Worm (Caenorhabditis elegans) whole organism, L3 larva: ENCODE results near the gene F07G11.3.

Experiments used
- R02D3.7 ChIP-seq: fragments of 150-350 bp; optimal IDR thresholded peaks from 2 replicates; lab custom pipeline; 2014; ENCODE audit warnings: missing biosample characterization, missing genetic modification characterization
- ZK546.5 ChIP-seq: sonication (generic microtip); optimal IDR thresholded peaks from 2 replicates; lab custom pipeline; 2017; ENCODE audit warnings: missing biosample characterization, missing genetic modification characterization
- aly-2 ChIP-seq: fragments of 150-350 bp; optimal IDR thresholded peaks from 2 replicates; lab custom pipeline; 2014; ENCODE audit warnings: missing biosample characterization, missing genetic modification characterization
- ama-1 ChIP-seq: fragments of 150-350 bp; optimal IDR thresholded peaks from 2 replicates; lab custom pipeline; 2018
- ceh-16 ChIP-seq: sonication (generic microtip); optimal IDR thresholded peaks from 2 replicates; lab custom pipeline; 2017; ENCODE audit warnings: missing biosample characterization, missing genetic modification characterization
- ceh-28 ChIP-seq: fragments of 150-350 bp; optimal IDR thresholded peaks from 2 replicates; lab custom pipeline; 2014; ENCODE audit warnings: missing biosample characterization, missing genetic modification reagents, missing genetic modification characterization
- daf-12 ChIP-seq: fragments of 150-350 bp; optimal IDR thresholded peaks from 2 replicates; lab custom pipeline; 2014; ENCODE audit warnings: missing biosample characterization, missing genetic modification reagents, missing genetic modification characterization
- egl-27 ChIP-seq: sonication (generic microtip); optimal IDR thresholded peaks from 4 replicates; lab custom pipeline; 2017; ENCODE audit warnings: missing biosample characterization, missing genetic modification reagents, missing genetic modification characterization
- egl-5 ChIP-seq: fragments of 150-350 bp; optimal IDR thresholded peaks from 2 replicates; lab custom pipeline; 2017; ENCODE audit warnings: missing biosample characterization, missing genetic modification reagents, missing genetic modification characterization, inconsistent platforms
- elt-1 ChIP-seq: fragments of 150-350 bp; optimal IDR thresholded peaks from 2 replicates; lab custom pipeline; 2014; ENCODE audit warnings: missing biosample characterization, missing genetic modification characterization
- elt-2 ChIP-seq: sonication (generic microtip); optimal IDR thresholded peaks from 2 replicates; lab custom pipeline; 2016; ENCODE audit warnings: missing genetic modification reagents, mild to moderate bottlenecking, missing genetic modification characterization, missing compliant biosample characterization
- elt-3 ChIP-seq, 3 experiments: fragments of 150-350 bp in 1 of 3; sonication (generic microtip) in 2 of 3; optimal IDR thresholded peaks; 2 replicates in 2 of 3; 4 replicates in 1 of 3; lab custom pipeline; 2014 to 2017; ENCODE audit warnings: missing biosample characterization in 3 of 3, missing genetic modification characterization in 3 of 3
- eor-1 ChIP-seq, 2 experiments: fragments of 150-350 bp; optimal IDR thresholded peaks; 2 replicates each; lab custom pipeline; 2014 to 2018; ENCODE audit warnings: missing biosample characterization in 2 of 2, missing genetic modification characterization in 2 of 2
- fkh-2 ChIP-seq: fragments of 150-350 bp; optimal IDR thresholded peaks from 2 replicates; lab custom pipeline; 2014; ENCODE audit warnings: missing biosample characterization, missing genetic modification reagents, missing genetic modification characterization
- fos-1 ChIP-seq: fragments of 150-350 bp; optimal IDR thresholded peaks from 2 replicates; lab custom pipeline; 2014; ENCODE audit warnings: missing biosample characterization, missing genetic modification characterization
- hmg-11 ChIP-seq: sonication (generic microtip); optimal IDR thresholded peaks from 2 replicates; lab custom pipeline; 2016; ENCODE audit warnings: missing genetic modification characterization, missing compliant biosample characterization
- jun-1 ChIP-seq: fragments of 150-350 bp; optimal IDR thresholded peaks from 2 replicates; lab custom pipeline; 2014; ENCODE audit warnings: missing biosample characterization, missing genetic modification reagents, missing genetic modification characterization
- lin-15B ChIP-seq: fragments of 150-350 bp; optimal IDR thresholded peaks from 2 replicates; lab custom pipeline; 2014; ENCODE audit warnings: missing biosample characterization, missing genetic modification characterization
- lsy-12 ChIP-seq: sonication (generic microtip); optimal IDR thresholded peaks from 2 replicates; lab custom pipeline; 2016; ENCODE audit warnings: mild to moderate bottlenecking, missing genetic modification characterization, missing compliant biosample characterization
- mdl-1 ChIP-seq: fragments of 150-350 bp; optimal IDR thresholded peaks from 2 replicates; lab custom pipeline; 2014; ENCODE audit warnings: missing biosample characterization, missing genetic modification characterization
- nfya-1 ChIP-seq: sonication (generic microtip); optimal IDR thresholded peaks from 2 replicates; lab custom pipeline; 2017; ENCODE audit warnings: missing genetic modification characterization, mild to moderate bottlenecking, missing compliant biosample characterization, antibody characterized with exemption, moderate library complexity; ENCODE audit not compliant: insufficient read depth
- nhr-11 ChIP-seq: fragments of 150-350 bp; optimal IDR thresholded peaks from 2 replicates; lab custom pipeline; 2014; ENCODE audit warnings: missing biosample characterization, missing genetic modification characterization
- nhr-12 ChIP-seq: fragments of 150-350 bp; optimal IDR thresholded peaks from 2 replicates; lab custom pipeline; 2014; ENCODE audit warnings: missing biosample characterization, missing genetic modification characterization
- nhr-23 ChIP-seq: fragments of 150-350 bp; optimal IDR thresholded peaks from 2 replicates; lab custom pipeline; 2014; ENCODE audit warnings: missing biosample characterization, missing genetic modification reagents, missing genetic modification characterization
- nhr-237 ChIP-seq: fragments of 150-350 bp; optimal IDR thresholded peaks from 2 replicates; lab custom pipeline; 2014; ENCODE audit warnings: missing biosample characterization, missing genetic modification characterization
- nhr-28 ChIP-seq: fragments of 150-350 bp; optimal IDR thresholded peaks from 2 replicates; lab custom pipeline; 2014; ENCODE audit warnings: missing biosample characterization, missing genetic modification characterization
- nhr-43 ChIP-seq: sonication (generic microtip); optimal IDR thresholded peaks from 2 replicates; lab custom pipeline; 2016; ENCODE audit warnings: mild to moderate bottlenecking, missing genetic modification characterization, missing compliant biosample characterization; ENCODE audit not compliant: poor library complexity, severe bottlenecking
- nhr-76 ChIP-seq: fragments of 150-350 bp; sonication (generic microtip); optimal IDR thresholded peaks from 5 replicates; lab custom pipeline; 2014; ENCODE audit warnings: missing biosample characterization, missing genetic modification characterization
- skn-1 ChIP-seq: fragments of 150-350 bp; optimal IDR thresholded peaks from 2 replicates; lab custom pipeline; 2014; ENCODE audit warnings: missing biosample characterization, missing genetic modification characterization
- snpc-4 ChIP-seq: fragments of 150-350 bp; optimal IDR thresholded peaks from 2 replicates; lab custom pipeline; 2014; ENCODE audit warnings: missing biosample characterization, missing genetic modification characterization
- tbx-2 ChIP-seq: sonication (generic microtip); optimal IDR thresholded peaks from 2 replicates; lab custom pipeline; 2016; ENCODE audit warnings: mild to moderate bottlenecking, missing genetic modification characterization, missing compliant biosample characterization
- unc-39 ChIP-seq: sonication (generic microtip); optimal IDR thresholded peaks from 4 replicates; lab custom pipeline; 2017; ENCODE audit warnings: missing biosample characterization, missing genetic modification characterization
- unc-62 ChIP-seq: fragments of 150-350 bp; sonication (generic microtip); optimal IDR thresholded peaks from 4 replicates; lab custom pipeline; 2014; ENCODE audit warnings: missing biosample characterization, missing genetic modification reagents, missing genetic modification characterization
- zag-1 ChIP-seq: fragments of 150-350 bp; optimal IDR thresholded peaks from 2 replicates; lab custom pipeline; 2014; ENCODE audit warnings: missing biosample characterization, missing genetic modification characterization
- ztf-4 ChIP-seq: fragments of 150-350 bp; optimal IDR thresholded peaks from 2 replicates; lab custom pipeline; 2014; ENCODE audit warnings: missing biosample characterization, missing genetic modification characterization

The F07G11.3 gene

ce11 chrV:7298463-7298862, at the start of gene F07G11.3:
Gene F07G11.3, plus strand, starts transcription at chrV:7298763.
- TF ChIP-seq ceh-28 (tag; lab: Kevin White, UChicago) (no peak), R02D3.7 (tag; lab: Kevin White, UChicago) (no peak), lsy-12 (no peak), fos-1 (no peak), nhr-28 (no peak), nhr-23 (tag; lab: Kevin White, UChicago) (no peak), lin-15B (tag; lab: Kevin White, UChicago) (no peak), ztf-4 (no peak), ZK546.5 (tag; lab: Kevin White, UChicago) (no peak), elt-3 (tag; optimal IDR thresholded peaks at IDR 0.05; lab: Kevin White, UChicago) (no peak), jun-1 (tag; lab: Kevin White, UChicago) (no peak), mdl-1 (tag; lab: Kevin White, UChicago) (no peak), nhr-76 (tag; lab: Kevin White, UChicago) (no peak), eor-1 (tag; optimal IDR thresholded peaks at IDR 0.05; lab: Kevin White, UChicago) (no peak), snpc-4 (tag; lab: Kevin White, UChicago) (no peak), nhr-12 (tag; lab: Kevin White, UChicago) (no peak), nhr-43 (no peak)

ce11 chrV:7255095-7255494, 43.5 kb upstream of the F07G11.3 start, which contains the start of gene C05C8.8:
Gene C05C8.8, minus strand, starts transcription at chrV:7255195.
- TF ChIP-seq lin-15B (tag; lab: Kevin White, UChicago), result no peak
- TF ChIP-seq nhr-23 (tag; lab: Kevin White, UChicago), result no peak
- no peak for TF ChIP-seq elt-1
- TF ChIP-seq zag-1 (tag; lab: Kevin White, UChicago), result no peak
- no peak for TF ChIP-seq egl-27
- TF ChIP-seq ceh-16, result no peak
- TF ChIP-seq snpc-4 (tag; lab: Kevin White, UChicago), result no peak
- no peak for TF ChIP-seq nhr-237 (tag; lab: Kevin White, UChicago)
- no peak for TF ChIP-seq R02D3.7 (tag; lab: Kevin White, UChicago)
- TF ChIP-seq nhr-43, result no peak
- no peak for TF ChIP-seq nhr-11 (tag; lab: Kevin White, UChicago)
- no peak for TF ChIP-seq elt-3 (tag; optimal IDR thresholded peaks at IDR 0.05; lab: Kevin White, UChicago)
- TF ChIP-seq tbx-2 (tag; lab: Kevin White, UChicago), result no peak

DNA sequence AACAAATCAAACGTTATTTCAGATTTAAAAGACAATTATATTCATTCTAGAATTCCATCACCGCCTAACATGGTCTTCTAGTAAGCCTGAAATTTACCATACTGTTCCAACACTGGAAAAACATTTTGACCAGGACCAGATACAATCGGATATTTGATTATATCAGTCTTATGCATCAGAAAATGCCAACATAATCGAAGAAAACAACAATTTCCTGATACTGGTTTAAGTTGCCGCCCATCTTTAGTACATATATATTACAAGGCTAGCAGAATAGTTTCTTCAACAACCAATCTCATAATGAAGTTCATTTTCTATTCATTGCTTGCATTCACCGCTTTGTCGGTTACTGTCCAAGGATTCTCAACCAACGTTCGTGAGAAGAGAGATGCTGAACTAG, 39.6 kb upstream of the F07G11.3 start, which contains the start of gene C13A2.12:
C13A2.12 (plus strand) TSS at position 301 of the 400 bp plus-strand sequence.
- TF ChIP-seq R02D3.7 (tag; lab: Kevin White, UChicago) (no peak), nhr-237 (tag; lab: Kevin White, UChicago) (no peak), nhr-23 (tag; lab: Kevin White, UChicago) (no peak), lsy-12 (no peak)

DNA sequence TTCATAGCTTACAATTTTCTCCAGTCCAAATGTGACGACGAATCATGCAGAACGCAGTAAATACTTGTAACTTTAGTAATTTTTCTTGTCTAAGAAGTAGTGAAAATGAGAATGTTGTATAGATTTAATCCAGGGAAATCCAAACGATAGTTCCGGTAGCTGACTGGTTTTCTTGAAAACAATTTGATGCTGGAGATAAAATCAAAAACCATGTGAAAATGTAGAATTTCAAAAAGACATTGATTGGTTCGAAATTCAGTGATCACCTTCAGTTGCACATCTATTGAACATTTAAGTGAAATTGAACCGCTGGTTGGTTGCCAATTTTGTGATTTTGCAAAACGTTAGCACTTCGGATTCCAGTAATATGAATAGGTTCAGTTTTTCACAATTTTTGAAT, 34.5 kb upstream of the F07G11.3 start, which contains the start of gene C13A2.9:
C13A2.9 (minus strand) TSS at position 101 of the 400 bp plus-strand sequence.
- TF ChIP-seq fkh-2 (tag; lab: Kevin White, UChicago) (no peak), daf-12 (tag; lab: Kevin White, UChicago) (no peak), lin-15B (tag; lab: Kevin White, UChicago) (no peak), elt-2 (tag; lab: Kevin White, UChicago) (no peak), aly-2 (tag; lab: Kevin White, UChicago) (no peak), ama-1 (no peak), nhr-11 (tag; lab: Kevin White, UChicago) (no peak), skn-1 (no peak), nhr-12 (tag; lab: Kevin White, UChicago) (no peak), ztf-4 (no peak)

DNA sequence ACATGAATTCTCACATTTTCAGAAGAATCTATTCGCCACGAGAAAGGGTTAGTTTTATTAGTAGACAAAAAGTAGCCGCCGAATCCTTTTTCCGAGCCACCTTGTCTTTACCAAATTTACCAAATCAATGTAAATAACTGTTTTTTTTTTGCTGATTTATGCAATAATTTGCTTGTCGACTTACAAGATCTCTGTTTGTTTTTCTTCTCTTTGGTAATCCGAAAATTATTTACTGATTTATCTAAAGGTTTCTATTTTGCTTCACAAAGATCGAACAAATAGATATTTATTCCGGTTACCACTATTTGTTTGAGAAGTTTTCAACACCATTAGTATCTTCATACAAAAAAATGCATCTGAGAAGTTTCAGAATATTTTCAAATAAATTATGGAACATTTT, 32.5 kb upstream of the F07G11.3 start, which contains the start of gene C13A2.7:
C13A2.7 (plus strand) TSS at position 301 of the 400 bp plus-strand sequence.
- TF ChIP-seq nhr-237 (tag; lab: Kevin White, UChicago), result no peak
- no peak for TF ChIP-seq fos-1
- no peak for TF ChIP-seq nfya-1 (tag; lab: Kevin White, UChicago)
- no peak for TF ChIP-seq ZK546.5 (tag; lab: Kevin White, UChicago)
- TF ChIP-seq hmg-11 (tag; lab: Kevin White, UChicago), result no peak
- TF ChIP-seq egl-5, result no peak
- TF ChIP-seq snpc-4 (tag; lab: Kevin White, UChicago), result no peak
- TF ChIP-seq ceh-16, result no peak
- no peak for TF ChIP-seq unc-62 (GFP tag; lab: Kevin White, UChicago)
- no peak for TF ChIP-seq unc-39 (tag; lab: Kevin White, UChicago)
